Worm (Caenorhabditis elegans): ENCODE measurements around the gene F56D5.5.

Gene F56D5.5

ce11 chrIV:9366411-9366810, 41.5 kb downstream of the F56D5.5 start, which contains the start of gene pezo-1:
Gene pezo-1 (minus strand): TSS chrIV:9366511.
- TF ChIP-seq ztf-29 (GFP tag; IDR thresholded peaks at IDR 0.05) (no peak), T22C8.4 (GFP tag; IDR thresholded peaks at IDR 0.05) (no peak), ref-1 (GFP tag; conservative IDR thresholded peaks at IDR 0.05) (no peak), tab-1 (GFP tag; IDR thresholded peaks at IDR 0.05) (no peak), med-1 (GFP tag; optimal IDR thresholded peaks at IDR 0.05; ENCODE audit: insufficient read depth) (no peak), ztf-23 (GFP tag; IDR thresholded peaks at IDR 0.05) (no peak), klf-2 (GFP tag; conservative IDR thresholded peaks at IDR 0.05) (no peak), cog-1 (tag; optimal IDR thresholded peaks at IDR 0.05) (no peak), flt-1 (GFP tag; IDR thresholded peaks at IDR 0.05) (no peak)

Data from whole organism, midembryonic.